Fruit fly (Drosophila melanogaster) whole organism, embryonic: ENCODE results near the gene Pcyt1.

ENCODE experiments used
- Abd-B ChIP-seq: fragments of 200-800 bp; sonication (Bioruptor generic); optimal IDR thresholded peaks from 2 replicates; lab custom pipeline; 2018; ENCODE audit warnings: missing biosample characterization, mild to moderate bottlenecking, missing genetic modification characterization, moderate library complexity
- Awh ChIP-seq: fragments of 200-800 bp; sonication (Bioruptor generic); IDR thresholded peaks from 2 replicates; pipeline ENCODE4, ENCODE4 v1.3.6; 2022; ENCODE audit warnings: missing biosample characterization, missing genetic modification characterization
- Bteb2 ChIP-seq: fragments of 200-800 bp; sonication (Bioruptor generic); optimal IDR thresholded peaks from 2 replicates; lab custom pipeline; 2016; ENCODE audit warnings: missing biosample characterization, missing genetic modification characterization
- CG10209 ChIP-seq: fragments of 200-800 bp; sonication (Bioruptor generic); optimal IDR thresholded peaks from 3 replicates; lab custom pipeline; 2017; ENCODE audit warnings: missing biosample characterization, mild to moderate bottlenecking, missing genetic modification characterization, missing genetic modification reagents
- CG10366 ChIP-seq: fragments of 200-800 bp; sonication (Bioruptor generic); IDR thresholded peaks from 2 replicates; pipeline ENCODE4 v1.3.6; 2022; ENCODE audit warnings: missing biosample characterization, missing genetic modification characterization
- CG12071 ChIP-seq: fragments of 200-800 bp; sonication (Bioruptor generic); optimal IDR thresholded peaks from 3 replicates; lab custom pipeline; 2018; ENCODE audit warnings: missing biosample characterization, mild to moderate bottlenecking, missing genetic modification characterization
- CG12769 ChIP-seq: fragments of 200-800 bp; sonication (Bioruptor generic); optimal IDR thresholded peaks from 2 replicates; lab custom pipeline; 2019; ENCODE audit warnings: missing biosample characterization, mild to moderate bottlenecking, missing genetic modification characterization, moderate library complexity
- CG13624 ChIP-seq: fragments of 200-800 bp; sonication (Bioruptor generic); optimal IDR thresholded peaks from 2 replicates; lab custom pipeline; 2016; ENCODE audit warnings: missing biosample characterization, missing genetic modification characterization
- CG13775 ChIP-seq: fragments of 200-800 bp; sonication (Bioruptor generic); optimal IDR thresholded peaks from 3 replicates; lab custom pipeline; 2017; ENCODE audit warnings: missing biosample characterization, mild to moderate bottlenecking, missing genetic modification characterization
- CG14965 ChIP-seq: fragments of 200-800 bp; sonication (Bioruptor generic); optimal IDR thresholded peaks from 2 replicates; lab custom pipeline; 2016; ENCODE audit warnings: missing biosample characterization, missing genetic modification characterization, borderline replicate concordance
- CG15073 ChIP-seq: fragments of 200-800 bp; sonication (Bioruptor generic); optimal IDR thresholded peaks from 2 replicates; lab custom pipeline; 2016; ENCODE audit warnings: missing biosample characterization, missing genetic modification characterization
- CG15514 ChIP-seq: fragments of 200-800 bp; sonication (Bioruptor generic); optimal IDR thresholded peaks from 3 replicates; lab custom pipeline; 2017; ENCODE audit warnings: missing biosample characterization, missing genetic modification characterization, mild to moderate bottlenecking, moderate library complexity, missing genetic modification reagents
- CG16815 ChIP-seq: fragments of 200-800 bp; sonication (Bioruptor generic); optimal IDR thresholded peaks from 3 replicates; lab custom pipeline; 2017; ENCODE audit warnings: missing biosample characterization, mild to moderate bottlenecking, missing genetic modification characterization
- CG18599 ChIP-seq: fragments of 200-800 bp; sonication (Bioruptor generic); optimal IDR thresholded peaks from 3 replicates; lab custom pipeline; 2017; ENCODE audit warnings: missing biosample characterization, missing genetic modification characterization, mild to moderate bottlenecking, moderate library complexity, missing genetic modification reagents
- CG2120 ChIP-seq: fragments of 200-800 bp; sonication (Bioruptor generic); optimal IDR thresholded peaks from 3 replicates; lab custom pipeline; 2016; ENCODE audit warnings: missing biosample characterization, missing genetic modification characterization
- CG4820 ChIP-seq: fragments of 200-800 bp; sonication (Bioruptor generic); optimal IDR thresholded peaks from 3 replicates; lab custom pipeline; 2016; ENCODE audit warnings: missing biosample characterization, missing genetic modification characterization
- CG6813 ChIP-seq: fragments of 200-800 bp; sonication (Bioruptor generic); optimal IDR thresholded peaks from 2 replicates; lab custom pipeline; 2017; ENCODE audit warnings: missing biosample characterization, missing genetic modification characterization, mild to moderate bottlenecking, moderate library complexity, missing genetic modification reagents
- CG8924 ChIP-seq: fragments of 200-800 bp; optimal IDR thresholded peaks from 3 replicates; lab custom pipeline; 2019; ENCODE audit warnings: missing biosample characterization, mild to moderate bottlenecking, missing genetic modification characterization, moderate library complexity
- CG8944 ChIP-seq: fragments of 200-800 bp; sonication (Bioruptor generic); optimal IDR thresholded peaks from 3 replicates; lab custom pipeline; 2016; ENCODE audit warnings: missing biosample characterization, missing genetic modification characterization
- CG9609 ChIP-seq: fragments of 200-800 bp; sonication (Bioruptor generic); optimal IDR thresholded peaks from 3 replicates; lab custom pipeline; 2016; ENCODE audit warnings: missing biosample characterization, missing genetic modification characterization
- D19A ChIP-seq: fragments of 200-800 bp; optimal IDR thresholded peaks from 3 replicates; lab custom pipeline; 2019; ENCODE audit warnings: missing biosample characterization, mild to moderate bottlenecking, missing genetic modification characterization, moderate library complexity
- Max ChIP-seq: fragments of 200-800 bp; sonication (Bioruptor generic); optimal IDR thresholded peaks from 2 replicates; lab custom pipeline; 2016; ENCODE audit warnings: missing biosample characterization, mild to moderate bottlenecking, missing genetic modification characterization
- Ravus ChIP-seq: fragments of 200-800 bp; sonication (Bioruptor generic); IDR thresholded peaks from 2 replicates; pipeline ENCODE4 v1.3.6; 2022; ENCODE audit warnings: missing biosample characterization, missing genetic modification characterization
- ab ChIP-seq: fragments of 200-800 bp; sonication (Bioruptor generic); optimal IDR thresholded peaks from 2 replicates; lab custom pipeline; 2016; ENCODE audit warnings: missing biosample characterization, missing genetic modification characterization
- az2 ChIP-seq: fragments of 200-800 bp; sonication (Bioruptor generic); optimal IDR thresholded peaks from 3 replicates; lab custom pipeline; 2016; ENCODE audit warnings: missing biosample characterization, missing genetic modification characterization
- corto ChIP-seq: fragments of 200-800 bp; sonication (Bioruptor generic); optimal IDR thresholded peaks from 2 replicates; lab custom pipeline; 2016; ENCODE audit warnings: missing biosample characterization, mild to moderate bottlenecking, missing genetic modification characterization, moderate library complexity
- dimm ChIP-seq: fragments of 200-800 bp; sonication (Bioruptor generic); IDR thresholded peaks from 2 replicates; pipeline ENCODE4 v1.3.6; 2022; ENCODE audit warnings: missing biosample characterization, missing genetic modification characterization
- exex ChIP-seq: fragments of 200-800 bp; sonication (Bioruptor generic); optimal IDR thresholded peaks from 4 replicates; lab custom pipeline; 2018; ENCODE audit warnings: missing biosample characterization, mild to moderate bottlenecking, missing genetic modification characterization, moderate library complexity
- gfzf ChIP-seq: fragments of 200-800 bp; sonication (Bioruptor generic); optimal IDR thresholded peaks from 2 replicates; lab custom pipeline; 2016; ENCODE audit warnings: missing biosample characterization, mild to moderate bottlenecking, missing genetic modification characterization, moderate library complexity
- gsb ChIP-seq: fragments of 200-800 bp; sonication (Bioruptor generic); IDR thresholded peaks from 2 replicates; pipeline ENCODE4 v1.3.6; 2022; ENCODE audit warnings: missing biosample characterization, missing genetic modification characterization
- jumu ChIP-seq: fragments of 200-800 bp; sonication (Bioruptor generic); optimal IDR thresholded peaks from 3 replicates; lab custom pipeline; 2016; ENCODE audit warnings: missing biosample characterization, missing genetic modification characterization
- p53 ChIP-seq: fragments of 200-800 bp; sonication (Bioruptor generic); optimal IDR thresholded peaks from 2 replicates; lab custom pipeline; 2016; ENCODE audit warnings: missing biosample characterization, missing genetic modification characterization
- pb ChIP-seq: fragments of 200-800 bp; sonication (Bioruptor generic); optimal IDR thresholded peaks from 3 replicates; lab custom pipeline; 2016; ENCODE audit warnings: missing biosample characterization, missing genetic modification characterization
- pho ChIP-seq: fragments of 200-800 bp; sonication (Bioruptor generic); optimal IDR thresholded peaks from 2 replicates; lab custom pipeline; 2016; ENCODE audit warnings: missing biosample characterization, missing genetic modification characterization
- ro ChIP-seq: fragments of 200-800 bp; sonication (Bioruptor generic); IDR thresholded peaks from 2 replicates; pipeline ENCODE4 v1.3.6; 2022; ENCODE audit warnings: missing biosample characterization, missing genetic modification characterization
- sd ChIP-seq: fragments of 200-800 bp; sonication (Bioruptor generic); optimal IDR thresholded peaks from 3 replicates; lab custom pipeline; 2018; ENCODE audit warnings: missing biosample characterization, mild to moderate bottlenecking, missing genetic modification characterization, moderate library complexity
- shn ChIP-seq: fragments of 200-800 bp; sonication (Bioruptor generic); optimal IDR thresholded peaks from 3 replicates; lab custom pipeline; 2016; ENCODE audit warnings: missing biosample characterization, missing genetic modification characterization
- slbo ChIP-seq: fragments of 200-800 bp; sonication (Bioruptor generic); IDR thresholded peaks from 2 replicates; pipeline ENCODE4 v1.3.6; 2022; ENCODE audit warnings: missing biosample characterization, missing genetic modification characterization
- stc ChIP-seq: fragments of 200-800 bp; sonication (Bioruptor generic); IDR thresholded peaks from 2 replicates; pipeline ENCODE4 v1.3.6; 2022; ENCODE audit warnings: missing biosample characterization, missing genetic modification characterization
- trh ChIP-seq: fragments of 200-800 bp; sonication (Bioruptor generic); optimal IDR thresholded peaks from 2 replicates; lab custom pipeline; 2016; ENCODE audit warnings: missing biosample characterization, missing genetic modification characterization
- tup ChIP-seq: fragments of 200-800 bp; sonication (Bioruptor generic); optimal IDR thresholded peaks from 2 replicates; lab custom pipeline; 2016; ENCODE audit warnings: missing biosample characterization, mild to moderate bottlenecking, missing genetic modification characterization, moderate library complexity
- usp ChIP-seq: fragments of >200 bp; optimal IDR thresholded peaks from 2 replicates; lab custom pipeline; 2017; ENCODE audit warnings: missing biosample characterization, missing genetic modification characterization
- wor ChIP-seq: fragments of 200-800 bp; sonication (Bioruptor generic); IDR thresholded peaks from 2 replicates; pipeline ENCODE4 v1.3.6; 2022; ENCODE audit warnings: missing biosample characterization, missing genetic modification characterization

Pcyt1 gene

dm6 chr3L:1548345-1548970, 2.6 kb downstream of the Pcyt1 start (continued):
- peak; percentile 45 for TF ChIP-seq CG10366 (GFP tag; lab: Robert Waterston, UW)
- TF ChIP-seq wor: peak; percentile 26; the same call in 1 of the 2 replicates
- TF ChIP-seq trh (GFP tag; lab: Kevin White, UChicago): peak; percentile 22
- no peak for TF ChIP-seq CG8944 (GFP tag; lab: Kevin White, UChicago)
- peak; percentile 63 for TF ChIP-seq Bteb2 (GFP tag; lab: Kevin White, UChicago)
- TF ChIP-seq sd (tag; lab: Kevin White, UChicago): no peak
- no peak for TF ChIP-seq Awh (GFP tag; lab: Robert Waterston, UW)
- no peak for TF ChIP-seq jumu
- no peak for TF ChIP-seq tup (GFP tag; lab: Kevin White, UChicago)
- 0 out of 2 replicates have a peak, but pooled peaks have one; percentile 5 for TF ChIP-seq gsb
- TF ChIP-seq CG10209 (GFP tag; lab: Kevin White, UChicago): peak; percentile 65
- peak; percentile 66 for TF ChIP-seq pho (GFP tag; lab: Kevin White, UChicago)
- peak; percentile 62 for TF ChIP-seq CG13624 (GFP tag; lab: Kevin White, UChicago)
- no peak for TF ChIP-seq ab (GFP tag; lab: Kevin White, UChicago)
- TF ChIP-seq Abd-B: peak; percentile 2
- TF ChIP-seq Ravus (GFP tag; lab: Robert Waterston, UW): 0 out of 2 replicates have a peak, but pooled peaks have one; percentile 0
- TF ChIP-seq CG2120 (GFP tag; lab: Kevin White, UChicago): peak; percentile 89
- TF ChIP-seq CG9609 (GFP tag; lab: Kevin White, UChicago): peak; percentile 15
- no peak for TF ChIP-seq ro (GFP tag; lab: Robert Waterston, UW)
- TF ChIP-seq CG15514 (GFP tag; lab: Kevin White, UChicago): peak; percentile 48
- peak; percentile 73 for TF ChIP-seq slbo (GFP tag; lab: Robert Waterston, UW)
- TF ChIP-seq CG12769 (tag; lab: Kevin White, UChicago): peak; percentile 33
- TF ChIP-seq corto (GFP tag; lab: Kevin White, UChicago): peak; percentile 21
- no peak for TF ChIP-seq p53
- TF ChIP-seq CG16815 (GFP tag; lab: Kevin White, UChicago): peak; percentile 41
- TF ChIP-seq stc (GFP tag; lab: Robert Waterston, UW): no peak
- peak; percentile 37 for TF ChIP-seq CG4820 (GFP tag; lab: Kevin White, UChicago)
- TF ChIP-seq usp (GFP tag; lab: Kevin White, UChicago): no peak
- peak; percentile 7 for TF ChIP-seq Max (GFP tag; lab: Kevin White, UChicago)
- peak; percentile 64 for TF ChIP-seq shn (GFP tag; lab: Kevin White, UChicago)
- TF ChIP-seq D19A: peak; percentile 34
- TF ChIP-seq gfzf (GFP tag; lab: Kevin White, UChicago): no peak
- TF ChIP-seq dimm: no peak
- TF ChIP-seq CG15073 (GFP tag; lab: Kevin White, UChicago): no peak
- TF ChIP-seq CG14965 (GFP tag; lab: Kevin White, UChicago): no peak
- no peak for TF ChIP-seq pb (GFP tag; lab: Kevin White, UChicago)
- peak; percentile 32 for TF ChIP-seq CG6813 (GFP tag; lab: Kevin White, UChicago)
- TF ChIP-seq CG12071 (GFP tag; lab: Kevin White, UChicago): no peak
- TF ChIP-seq exex (tag; lab: Kevin White, UChicago): peak; percentile 98
- peak; percentile 42 for TF ChIP-seq CG13775 (GFP tag; lab: Kevin White, UChicago)
- peak; percentile 76 for TF ChIP-seq CG8924
- TF ChIP-seq az2 (GFP tag; lab: Kevin White, UChicago): peak; percentile 40
- peak; percentile 81 for TF ChIP-seq CG18599
